Fruit fly (Drosophila melanogaster): ENCODE measurements around the gene CG4042.

DNA sequence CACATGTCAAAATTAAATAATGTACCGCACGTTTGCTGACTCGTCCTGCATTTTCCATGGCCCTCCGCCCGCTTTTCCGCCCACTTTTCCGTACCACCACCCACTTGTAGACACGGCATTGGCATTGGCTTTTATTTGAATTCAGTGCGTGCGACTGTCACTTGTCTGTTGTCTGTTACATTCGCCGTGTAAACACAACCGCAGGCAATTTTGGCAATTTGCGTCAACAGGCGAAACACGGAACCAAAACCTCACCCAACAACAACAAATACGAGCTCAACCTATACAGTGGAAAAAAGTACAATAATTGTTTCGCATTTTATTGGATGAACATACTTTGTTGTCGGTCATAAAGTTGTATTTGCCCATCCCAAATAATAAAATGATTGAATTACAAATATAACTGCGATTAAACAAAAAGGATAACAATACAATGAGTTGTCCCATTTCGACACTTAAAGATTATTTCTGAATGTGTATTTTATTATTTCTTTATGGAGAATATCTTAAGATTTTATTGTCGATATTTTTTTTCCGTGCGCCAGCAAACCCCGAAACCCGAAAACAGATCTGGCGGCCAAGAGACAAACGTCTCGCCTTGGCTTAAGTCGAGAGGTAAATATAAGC, 23.9 kb downstream of the CG4042 start:
- no peak for TF ChIP-seq CG1602 (GFP tag; optimal IDR thresholded peaks at IDR 0.05)
- TF ChIP-seq sisA (GFP tag; IDR thresholded peaks at IDR 0.05) = no peak

Measured in whole organism, embryonic.